Fruit fly (Drosophila melanogaster): ENCODE data around the gene CG13457.

dm6 chr3L:15146643-15147187 lies 15.5 kb upstream of the CG13457 start, which contains the start of gene FucTA:
- no peak for TF ChIP-seq CG8478 (optimal IDR thresholded peaks at IDR 0.05)
- TF ChIP-seq CTCF (optimal IDR thresholded peaks at IDR 0.05), result no peak

All from S2 (cell line).